Fruit fly (Drosophila melanogaster): ENCODE results near the gene aly.

The aly gene

DNA sequence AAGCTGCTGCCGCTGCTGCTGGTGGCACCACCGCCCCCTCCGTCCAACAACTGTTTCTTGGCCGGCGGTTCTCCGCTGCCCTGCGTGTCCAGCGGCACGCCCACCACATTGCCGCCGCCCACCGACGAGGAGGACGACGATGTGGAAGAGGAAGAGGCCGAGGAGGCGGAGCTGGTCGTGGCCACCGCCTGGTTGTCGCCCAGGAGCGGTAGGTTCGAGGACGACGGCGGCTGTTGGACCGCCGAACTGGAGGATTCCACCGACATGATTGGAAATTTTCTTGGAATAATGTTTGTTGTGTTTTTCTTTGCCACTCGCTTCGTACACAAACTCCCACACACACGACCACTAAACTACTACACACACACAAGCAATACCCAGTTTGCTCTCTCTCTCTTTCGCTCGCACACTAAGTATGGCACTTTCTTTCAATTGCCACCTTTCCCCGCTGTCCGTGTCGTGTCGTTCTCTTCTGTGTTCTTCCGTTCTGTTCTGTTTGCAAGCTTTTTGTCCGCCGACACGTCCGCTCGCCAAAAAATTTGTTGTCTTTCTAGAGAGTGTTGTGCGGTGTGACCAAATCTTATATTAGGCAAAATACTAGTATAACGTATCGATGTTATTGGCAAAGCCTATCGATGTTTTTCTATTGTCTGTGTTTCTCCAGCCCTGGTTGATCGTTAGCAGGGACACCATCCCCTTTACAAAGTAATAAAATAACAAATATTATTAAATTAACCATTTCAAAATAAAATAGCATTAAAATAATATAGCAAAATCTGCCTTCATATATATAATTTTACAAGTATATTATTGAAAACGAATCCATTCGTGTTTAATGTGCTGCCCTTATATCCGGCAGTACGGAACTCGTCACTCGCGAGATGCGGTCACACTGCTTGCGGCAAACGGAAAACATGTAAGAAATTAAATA is 44.2 kb upstream of the aly start, which contains the start of the genes CG32486 and PAN3 (continued):
- TF ChIP-seq CG32772 (GFP tag; IDR thresholded peaks at IDR 0.05) (no peak), vvl (GFP tag; IDR thresholded peaks at IDR 0.05) (peak; percentile 59), CG12769 (tag; optimal IDR thresholded peaks at IDR 0.05) (peak; percentile 84), Lpt (GFP tag; optimal IDR thresholded peaks at IDR 0.05) (no peak), CG15479 (GFP tag; optimal IDR thresholded peaks at IDR 0.05) (no peak), CG11723 (GFP tag; optimal IDR thresholded peaks at IDR 0.05) (peak; percentile 4), wek (GFP tag; optimal IDR thresholded peaks at IDR 0.05) (peak; percentile 51), Med (GFP tag) (peak; percentile 93), CHES-1-like (GFP tag; optimal IDR thresholded peaks at IDR 0.05) (peak; percentile 63), tin (GFP tag; optimal IDR thresholded peaks at IDR 0.05) (peak; percentile 14), cg (GFP tag; optimal IDR thresholded peaks at IDR 0.05) (peak; percentile 88), Adf1 (GFP tag; IDR thresholded peaks at IDR 0.05) (peak; percentile 67), CG9215 (GFP tag; IDR thresholded peaks at IDR 0.05) (no peak), dati (GFP tag; IDR thresholded peaks at IDR 0.05) (no peak), CG4328 (GFP tag; optimal IDR thresholded peaks at IDR 0.05) (peak; percentile 11), ase (GFP tag; IDR thresholded peaks at IDR 0.05) (no peak), gcm (GFP tag; optimal IDR thresholded peaks at IDR 0.05) (peak; percentile 82), Xbp1 (GFP tag; optimal IDR thresholded peaks at IDR 0.05) (peak; percentile 41), CG9797 (GFP tag; optimal IDR thresholded peaks at IDR 0.05) (peak; percentile 100), Max (GFP tag; optimal IDR thresholded peaks at IDR 0.05) (peak; percentile 35), CG30020 (tag; optimal IDR thresholded peaks at IDR 0.05) (peak; percentile 67), CkIIα-i1 (GFP tag; IDR thresholded peaks at IDR 0.05) (no peak), vnd (GFP tag; IDR thresholded peaks at IDR 0.05; ENCODE audit: partially characterized antibody) (peak; percentile 64; the same call in 2 of the 3 replicates), Ets65A (GFP tag) (peak; percentile 89), rib (GFP tag; IDR thresholded peaks at IDR 0.05) (peak; percentile 73), Optix (GFP tag; IDR thresholded peaks at IDR 0.05) (peak; percentile 32; the same call in 1 of the 3 replicates), btn (GFP tag; optimal IDR thresholded peaks at IDR 0.05) (peak; percentile 22), Mrtf (GFP tag; IDR thresholded peaks at IDR 0.05) (no peak), Bteb2 (GFP tag; optimal IDR thresholded peaks at IDR 0.05) (no peak), Dref (GFP tag; IDR thresholded peaks at IDR 0.05) (peak; percentile 95), pros (GFP tag; optimal IDR thresholded peaks at IDR 0.05) (peak; percentile 82), CG7357 (GFP tag; IDR thresholded peaks at IDR 0.05) (no peak), nau (GFP tag; optimal IDR thresholded peaks at IDR 0.05) (peak; percentile 36), hth (optimal IDR thresholded peaks at IDR 0.05) (no peak), Ravus (GFP tag; IDR thresholded peaks at IDR 0.05) (no peak), amos (GFP tag; IDR thresholded peaks at IDR 0.05; ENCODE audit: partially characterized antibody) (peak; percentile 92), grn (GFP tag; optimal IDR thresholded peaks at IDR 0.05) (no peak), so (GFP tag; IDR thresholded peaks at IDR 0.05) (no peak), CG11560 (tag; IDR thresholded peaks at IDR 0.05) (peak; percentile 22; the same call in 1 of the 3 replicates), CG6272 (GFP tag; IDR thresholded peaks at IDR 0.05) (peak; percentile 33; the same call in 1 of the 2 replicates), fru (optimal IDR thresholded peaks at IDR 0.05) (no peak), CG9437 (GFP tag; optimal IDR thresholded peaks at IDR 0.05) (no peak), danr (GFP tag; IDR thresholded peaks at IDR 0.05) (no peak), C15 (GFP tag; IDR thresholded peaks at IDR 0.05) (no peak), CG7786 (GFP tag; optimal IDR thresholded peaks at IDR 0.05) (no peak), CG10565 (GFP tag; optimal IDR thresholded peaks at IDR 0.05) (no peak), CG33213 (GFP tag; optimal IDR thresholded peaks at IDR 0.05) (peak; percentile 48), croc (GFP tag; conservative IDR thresholded peaks at IDR 0.05) (no peak), Six4 (GFP tag; optimal IDR thresholded peaks at IDR 0.05) (no peak), CG15011 (GFP tag; optimal IDR thresholded peaks at IDR 0.05) (peak; percentile 11), dan (GFP tag; IDR thresholded peaks at IDR 0.05) (no peak)

All from whole organism, embryonic.